Worm (Caenorhabditis elegans) whole organism, dauer: ENCODE results near the gene lrpr-1.

Experiments
- unc-62 ChIP-seq: sonication (generic microtip); optimal IDR thresholded peaks from 2 replicates; lab custom pipeline; 2017; ENCODE audit warnings: missing biosample characterization, missing genetic modification reagents, missing genetic modification characterization

Gene lrpr-1

DNA sequence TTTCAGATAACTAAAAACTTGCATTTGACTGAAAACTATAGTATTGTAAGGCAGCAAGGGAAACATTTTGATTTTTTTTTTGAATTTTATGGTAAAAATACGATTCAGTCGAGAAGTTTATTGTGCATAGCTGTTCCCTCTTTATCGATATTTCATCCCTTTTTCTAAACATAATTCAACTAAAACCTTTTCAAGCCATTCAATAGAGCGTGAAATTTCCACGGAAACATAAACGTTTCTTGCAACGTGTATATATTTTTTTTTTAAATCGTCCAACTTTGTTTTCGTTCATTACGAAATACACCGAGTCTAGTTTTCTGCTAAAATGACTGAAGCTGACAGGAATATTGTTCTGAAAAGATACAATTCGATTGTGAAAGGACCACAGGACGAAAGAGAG, 45.9 kb downstream of the lrpr-1 start, which contains the start of gene C02G6.2:
TSS of gene C02G6.2 (plus strand) at position 301 of the 400 bp plus-strand sequence.
- TF ChIP-seq unc-62 (GFP tag; lab: Kevin White, UChicago) = no peak

DNA sequence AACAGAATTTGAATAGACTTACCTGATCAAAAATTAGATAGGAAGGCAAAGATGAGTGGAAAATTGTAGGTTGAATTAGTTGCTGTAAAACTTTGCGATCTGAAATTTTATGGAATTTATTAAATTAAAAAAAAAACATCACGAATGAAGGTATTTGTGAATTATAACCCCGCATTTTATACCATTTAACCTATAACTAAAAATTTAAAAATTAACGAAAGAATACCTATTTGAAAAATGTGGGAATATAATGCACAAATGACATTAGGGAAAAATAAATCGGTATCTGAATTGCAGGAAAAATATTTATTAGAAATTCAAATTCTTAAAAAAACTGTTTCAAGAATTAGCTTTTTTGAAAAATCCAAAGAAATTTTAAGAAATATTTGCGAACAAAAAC, 48.5 kb downstream of the lrpr-1 start, which contains the start of gene F26F12.4:
TSS of gene F26F12.4 (minus strand) at position 101 of the 400 bp plus-strand sequence.
- TF ChIP-seq unc-62 (GFP tag; lab: Kevin White, UChicago) = no peak

DNA sequence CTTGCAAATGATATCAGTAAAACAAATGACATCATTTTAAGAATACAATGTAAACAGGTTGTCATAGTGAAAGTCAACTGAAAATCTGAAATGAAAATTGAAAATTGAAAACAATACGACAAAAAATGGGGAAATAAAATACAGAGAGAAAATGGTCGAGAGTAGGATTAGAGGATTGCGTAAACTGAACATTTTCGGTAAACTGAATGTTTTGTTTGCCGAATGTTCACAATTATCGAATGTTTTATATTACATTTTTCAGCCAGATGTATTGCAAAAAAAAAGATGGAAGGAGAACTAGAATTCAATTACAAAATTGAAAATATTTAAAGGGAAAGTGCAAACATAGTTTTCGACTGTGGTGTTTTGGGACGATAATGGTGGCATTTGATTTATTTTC, 52.6 kb downstream of the lrpr-1 start, which contains the start of gene F26F12.5:
TSS of gene F26F12.5 (minus strand) at position 101 of the 400 bp plus-strand sequence.
- no peak for TF ChIP-seq unc-62 (GFP tag; lab: Kevin White, UChicago)
